Worm (Caenorhabditis elegans): ENCODE data around the gene snpc-3.4.

DNA sequence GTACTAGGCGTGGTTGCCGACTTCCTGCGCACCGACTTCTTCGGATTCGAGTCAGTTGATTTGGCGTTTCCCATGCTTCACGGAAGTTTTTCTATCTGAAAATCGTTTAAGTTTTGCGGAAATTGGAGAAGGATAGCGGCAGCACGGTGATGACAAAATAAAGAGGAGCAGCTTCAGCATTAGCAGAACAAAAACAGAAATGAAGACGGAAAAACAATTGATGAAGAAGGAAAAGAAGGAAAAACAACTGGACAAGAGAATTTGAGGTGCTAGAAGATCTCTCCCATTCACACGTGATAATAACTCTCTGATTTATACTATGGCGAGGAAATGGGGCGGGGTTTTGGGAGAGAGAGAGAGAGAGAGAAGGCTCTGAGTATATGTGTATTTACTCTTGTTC lies 27.7 kb upstream of the snpc-3.4 start, which contains the start of gene glb-11:
- no peak for TF ChIP-seq ama-1 (optimal IDR thresholded peaks at IDR 0.05)
- no peak for TF ChIP-seq ceh-31 (tag; optimal IDR thresholded peaks at IDR 0.05)
- TF ChIP-seq hlh-8 (tag; optimal IDR thresholded peaks at IDR 0.05): no peak
- TF ChIP-seq elt-2 (tag; optimal IDR thresholded peaks at IDR 0.05): no peak
